Worm (Caenorhabditis elegans) whole organism, early embryonic: ENCODE data around the gene F28C10.3.
A peak's percentile ranks its signal among the peaks of the same experiment; 100 is the strongest.

Source experiments
- B0310.2 ChIP-seq: sonication (generic microtip); optimal IDR thresholded peaks from 2 replicates; lab custom pipeline; 2016; ENCODE audit warnings: mild to moderate bottlenecking, missing genetic modification characterization, missing compliant biosample characterization
- F13C5.2 ChIP-seq: sonication (generic microtip); optimal IDR thresholded peaks from 2 replicates; lab custom pipeline; 2017; ENCODE audit warnings: mild to moderate bottlenecking, missing genetic modification characterization, inconsistent platforms, missing compliant biosample characterization
- aly-1 ChIP-seq: sonication (generic microtip); optimal IDR thresholded peaks from 2 replicates; lab custom pipeline; 2016; ENCODE audit warnings: missing genetic modification characterization, missing compliant biosample characterization
- ama-1 ChIP-seq: fragments of 150-350 bp; optimal IDR thresholded peaks from 2 replicates; lab custom pipeline; 2014
- ceh-13 ChIP-seq: fragments of 200-800 bp; sonication (Bioruptor generic); optimal IDR thresholded peaks from 2 replicates; lab custom pipeline; 2018; ENCODE audit warnings: mild to moderate bottlenecking, missing genetic modification characterization, missing compliant biosample characterization
- ceh-36 ChIP-seq: sonication (generic microtip); optimal IDR thresholded peaks from 2 replicates; lab custom pipeline; 2016; ENCODE audit warnings: missing genetic modification characterization, inconsistent platforms, missing compliant biosample characterization
- ets-7 ChIP-seq: sonication (generic microtip); optimal IDR thresholded peaks from 2 replicates; lab custom pipeline; 2016; ENCODE audit warnings: missing genotype, missing genetic modification characterization, missing compliant biosample characterization
- flt-1 ChIP-seq: fragments of 200-800 bp; sonication (Bioruptor generic); IDR thresholded peaks from 2 replicates; pipeline ENCODE4 v1.3.6; 2022; ENCODE audit warnings: missing genetic modification characterization, missing compliant biosample characterization
- hmbx-1 ChIP-seq: sonication (generic microtip); optimal IDR thresholded peaks from 2 replicates; lab custom pipeline; 2016; ENCODE audit warnings: mild to moderate bottlenecking, missing genetic modification characterization, missing compliant biosample characterization
- hmg-4 ChIP-seq: fragments of 200-800 bp; sonication (Bioruptor generic); optimal IDR thresholded peaks from 2 replicates; lab custom pipeline; 2018; ENCODE audit warnings: mild to moderate bottlenecking, missing genetic modification characterization, missing compliant biosample characterization
- hnd-1 ChIP-seq: sonication (generic microtip); optimal IDR thresholded peaks from 2 replicates; lab custom pipeline; 2016; ENCODE audit warnings: missing genetic modification characterization, missing compliant biosample characterization
- pes-1 ChIP-seq: fragments of 200-800 bp; sonication (Bioruptor generic); IDR thresholded peaks from 2 replicates; pipeline ENCODE4 v1.3.6; 2022; ENCODE audit warnings: missing genetic modification reagents, missing genetic modification characterization, missing compliant biosample characterization
- scrt-1 ChIP-seq: fragments of 200-800 bp; sonication (Bioruptor generic); IDR thresholded peaks from 2 replicates; pipeline ENCODE4 v1.3.6; 2022; ENCODE audit warnings: missing genetic modification characterization, missing compliant biosample characterization
- sea-1 ChIP-seq: fragments of 200-800 bp; sonication (Bioruptor generic); conservative IDR thresholded peaks from 2 replicates; pipeline ENCODE4 v1.3.6; 2022; ENCODE audit warnings: missing genetic modification characterization, missing compliant biosample characterization
- tbx-11 ChIP-seq: fragments of 200-800 bp; sonication (Bioruptor generic); IDR thresholded peaks from 2 replicates; pipeline ENCODE4 v1.3.6; 2022; ENCODE audit warnings: missing genetic modification characterization, missing compliant biosample characterization
- tbx-37 ChIP-seq: fragments of 200-800 bp; sonication (Bioruptor generic); conservative IDR thresholded peaks from 2 replicates; pipeline ENCODE4 v1.3.6; 2022; ENCODE audit warnings: missing genetic modification reagents, missing genetic modification characterization, missing compliant biosample characterization
- tra-4 ChIP-seq: sonication (generic microtip); optimal IDR thresholded peaks from 2 replicates; lab custom pipeline; 2017; ENCODE audit warnings: missing genetic modification characterization, missing compliant biosample characterization

Gene F28C10.3

DNA sequence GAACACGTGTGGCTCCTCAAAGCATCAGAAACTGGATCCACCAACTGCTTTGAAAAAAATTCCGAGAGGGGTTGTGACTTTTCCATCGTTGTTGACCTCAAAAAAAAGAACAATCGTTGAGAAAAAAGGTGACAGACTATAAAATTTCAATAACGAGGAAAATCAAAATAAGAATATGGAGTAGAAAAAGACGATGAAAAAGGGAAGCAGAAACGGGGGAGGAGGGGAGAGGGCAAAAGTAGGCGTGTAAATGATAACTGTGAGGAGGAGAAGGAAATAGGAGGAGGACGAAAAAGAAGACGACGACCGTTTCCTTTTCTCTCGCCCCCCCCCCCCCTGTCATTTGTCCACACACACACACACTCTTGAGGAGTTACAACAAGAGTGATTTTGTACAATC lies 28.8 kb downstream of the F28C10.3 start, which contains the start of gene B0310.2:
Gene B0310.2 (minus strand): TSS at position 101 of the 400 bp plus-strand sequence.
- TF ChIP-seq ceh-13 (GFP tag; lab: Kevin White, UChicago): no peak
- no peak for TF ChIP-seq tra-4 (tag; lab: Kevin White, UChicago)
- TF ChIP-seq scrt-1 (GFP tag; lab: Robert Waterston, UW): no peak
- no peak for TF ChIP-seq B0310.2 (tag; lab: Kevin White, UChicago)
- TF ChIP-seq tbx-11 (GFP tag; lab: Robert Waterston, UW): no peak
- TF ChIP-seq tbx-37: no peak
- TF ChIP-seq hmg-4 (GFP tag; lab: Kevin White, UChicago): no peak
- no peak for TF ChIP-seq pes-1 (GFP tag; lab: Robert Waterston, UW)
- TF ChIP-seq ets-7 (tag; lab: Kevin White, UChicago): no peak
- TF ChIP-seq F13C5.2: no peak
- no peak for TF ChIP-seq hnd-1 (tag; lab: Kevin White, UChicago)
- no peak for TF ChIP-seq ama-1
- no peak for TF ChIP-seq ceh-36 (tag; lab: Kevin White, UChicago)
- TF ChIP-seq sea-1 (GFP tag; lab: Robert Waterston, UW): no peak
- TF ChIP-seq hmbx-1 (tag; lab: Kevin White, UChicago): no peak

DNA sequence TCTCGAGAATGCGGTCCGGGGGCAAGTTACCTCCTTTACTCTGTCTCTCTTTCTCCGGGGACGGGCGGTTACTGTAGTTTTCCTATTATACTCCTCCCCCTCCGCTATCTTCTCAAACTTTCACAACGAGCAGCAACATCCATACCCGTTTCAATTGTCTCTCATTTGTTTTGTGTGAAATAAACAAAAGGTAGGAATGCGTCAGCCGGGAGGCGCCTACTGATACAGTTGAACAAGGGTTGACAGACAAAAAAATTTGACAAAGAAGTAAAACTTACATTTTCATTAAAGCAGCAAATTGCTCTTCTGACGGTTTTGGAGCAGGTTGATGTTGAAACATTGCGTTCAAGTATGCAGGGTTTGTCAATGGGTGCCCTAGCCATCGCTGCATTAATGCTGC lies 30.6 kb downstream of the F28C10.3 start:
- TF ChIP-seq F13C5.2 (no peak), ceh-36 (tag; lab: Kevin White, UChicago) (no peak), ceh-13 (GFP tag; lab: Kevin White, UChicago) (no peak), tra-4 (tag; lab: Kevin White, UChicago) (no peak), pes-1 (GFP tag; lab: Robert Waterston, UW) (no peak), scrt-1 (GFP tag; lab: Robert Waterston, UW) (no peak), tbx-37 (no peak), aly-1 (tag; lab: Kevin White, UChicago) (no peak)

DNA sequence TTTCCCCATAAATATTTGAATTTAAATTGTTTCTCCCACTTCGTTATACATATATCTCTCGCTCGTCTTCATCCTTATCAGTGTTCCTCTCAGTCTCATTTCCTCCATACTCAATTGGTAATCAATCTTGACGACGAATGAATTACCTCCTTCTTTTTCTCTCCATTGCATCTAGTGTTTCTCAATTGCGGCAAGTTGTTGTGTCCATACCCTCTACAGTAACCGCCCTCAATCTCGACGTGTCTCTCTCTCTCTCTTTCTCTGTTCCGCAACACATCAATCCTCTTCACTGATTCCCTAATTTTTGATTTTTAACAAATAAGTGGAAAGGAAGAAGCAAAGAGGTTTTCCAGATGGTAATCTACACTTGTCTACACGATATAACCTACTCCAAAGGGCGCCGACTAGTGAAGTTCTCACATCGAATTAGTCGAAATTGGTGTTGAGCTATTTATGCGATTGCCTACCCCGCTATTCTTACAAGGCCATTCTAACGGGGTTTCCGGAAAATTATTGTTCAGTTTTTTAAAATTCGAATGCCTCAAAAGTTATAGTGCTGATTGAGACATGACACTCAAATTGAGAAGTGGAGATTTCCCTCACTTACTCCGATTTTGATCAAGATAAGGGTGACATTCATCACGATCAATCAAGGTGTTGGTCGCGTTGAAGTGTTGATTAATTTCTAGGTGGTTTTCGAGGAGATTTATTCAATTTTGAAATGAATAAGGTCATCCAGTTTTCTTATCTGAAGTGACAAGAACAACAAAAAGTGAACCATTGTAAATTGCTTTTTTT lies 31.4 kb downstream of the F28C10.3 start:
- TF ChIP-seq hmbx-1 (tag; lab: Kevin White, UChicago) (no peak), ceh-13 (GFP tag; lab: Kevin White, UChicago) (no peak), ets-7 (tag; lab: Kevin White, UChicago) (no peak), aly-1 (tag; lab: Kevin White, UChicago) (no peak), ceh-36 (tag; lab: Kevin White, UChicago) (no peak), hmg-4 (GFP tag; lab: Kevin White, UChicago) (no peak), ama-1 (no peak), tbx-11 (GFP tag; lab: Robert Waterston, UW) (no peak), tra-4 (tag; lab: Kevin White, UChicago) (no peak), hnd-1 (tag; lab: Kevin White, UChicago) (no peak), sea-1 (GFP tag; lab: Robert Waterston, UW) (no peak), B0310.2 (tag; lab: Kevin White, UChicago) (no peak), tbx-37 (no peak)

DNA sequence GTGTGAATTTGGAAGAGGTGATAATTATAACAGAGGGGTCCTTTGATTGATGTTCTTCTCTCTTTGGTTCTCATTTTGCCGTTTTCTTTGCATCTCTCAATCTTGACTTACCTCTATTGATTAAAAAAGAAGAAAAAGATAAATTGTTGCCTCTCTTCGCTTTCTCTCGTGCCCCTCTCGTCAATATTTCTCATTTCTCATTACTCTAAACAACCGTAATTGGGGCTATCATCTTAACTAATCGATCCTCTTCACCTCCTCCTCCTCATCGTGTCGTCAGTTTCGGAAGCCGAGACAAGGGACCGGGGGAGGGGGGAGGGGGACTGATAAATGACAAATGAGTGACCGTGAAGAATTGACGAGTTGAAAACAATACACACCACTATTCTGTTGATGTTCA lies 37.0 kb downstream of the F28C10.3 start:
- TF ChIP-seq ama-1: no peak

DNA sequence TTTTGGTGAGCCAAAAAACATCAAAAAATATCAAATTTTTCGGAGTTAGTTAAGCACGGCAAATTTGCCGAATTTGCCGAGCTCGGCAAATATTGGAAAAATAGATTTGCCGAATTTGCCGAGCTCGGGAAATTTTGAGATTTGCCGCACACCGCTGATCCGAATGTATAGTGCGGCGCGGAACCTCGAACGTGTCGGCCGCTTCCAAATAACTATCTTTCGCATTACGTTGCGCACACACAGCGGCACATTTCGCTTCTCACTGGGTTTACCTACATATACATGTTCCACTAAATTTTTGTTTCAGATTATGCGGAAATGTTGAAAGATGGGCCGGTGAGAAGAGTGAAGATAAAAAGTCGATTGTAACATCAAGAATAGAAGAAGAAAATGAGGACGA lies 38.8 kb downstream of the F28C10.3 start:
- TF ChIP-seq pes-1 (GFP tag; lab: Robert Waterston, UW): no peak
- no peak for TF ChIP-seq flt-1 (GFP tag; lab: Robert Waterston, UW)
- TF ChIP-seq sea-1 (GFP tag; lab: Robert Waterston, UW): no peak
- no peak for TF ChIP-seq hnd-1 (tag; lab: Kevin White, UChicago)
- no peak for TF ChIP-seq ceh-36 (tag; lab: Kevin White, UChicago)
- no peak for TF ChIP-seq tbx-11 (GFP tag; lab: Robert Waterston, UW)
- no peak for TF ChIP-seq hmbx-1 (tag; lab: Kevin White, UChicago)
- TF ChIP-seq scrt-1 (GFP tag; lab: Robert Waterston, UW): no peak
- TF ChIP-seq aly-1 (tag; lab: Kevin White, UChicago): no peak

DNA sequence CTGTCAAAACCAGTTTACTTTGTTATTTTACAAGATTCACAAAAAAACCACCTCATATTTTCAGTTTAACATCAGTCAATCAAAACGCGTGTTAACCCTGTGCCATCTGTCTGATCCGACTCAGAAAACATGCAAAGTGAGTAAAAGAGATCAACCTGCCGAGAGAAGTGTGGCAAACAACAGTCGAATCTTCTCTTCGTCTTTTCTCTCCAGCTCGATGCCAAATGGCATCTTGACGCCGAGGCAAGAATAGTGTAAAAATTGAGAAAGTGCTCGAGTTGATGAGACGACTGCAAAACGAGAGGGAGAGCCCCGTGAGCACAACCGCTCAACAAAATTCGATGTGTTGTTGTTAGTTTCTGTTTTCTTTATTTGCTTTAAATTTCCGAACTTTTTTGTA lies 42.7 kb downstream of the F28C10.3 start, which contains the start of gene B0310.1:
Gene B0310.1 (plus strand): TSS at position 310 of the 400 bp plus-strand sequence.
- TF ChIP-seq scrt-1 (GFP tag; lab: Robert Waterston, UW) (no peak), pes-1 (GFP tag; lab: Robert Waterston, UW) (no peak), hmg-4 (GFP tag; lab: Kevin White, UChicago) (no peak), B0310.2 (tag; lab: Kevin White, UChicago) (no peak), ama-1 (no peak), ceh-36 (tag; lab: Kevin White, UChicago) (no peak), sea-1 (GFP tag; lab: Robert Waterston, UW) (no peak), hmbx-1 (tag; lab: Kevin White, UChicago) (no peak), ets-7 (tag; lab: Kevin White, UChicago) (no peak), F13C5.2 (no peak), tbx-37 (no peak), flt-1 (GFP tag; lab: Robert Waterston, UW) (no peak), tbx-11 (GFP tag; lab: Robert Waterston, UW) (no peak), tra-4 (tag; lab: Kevin White, UChicago) (no peak), hnd-1 (tag; lab: Kevin White, UChicago) (no peak), ceh-13 (GFP tag; lab: Kevin White, UChicago) (no peak), aly-1 (tag; lab: Kevin White, UChicago) (no peak)

DNA sequence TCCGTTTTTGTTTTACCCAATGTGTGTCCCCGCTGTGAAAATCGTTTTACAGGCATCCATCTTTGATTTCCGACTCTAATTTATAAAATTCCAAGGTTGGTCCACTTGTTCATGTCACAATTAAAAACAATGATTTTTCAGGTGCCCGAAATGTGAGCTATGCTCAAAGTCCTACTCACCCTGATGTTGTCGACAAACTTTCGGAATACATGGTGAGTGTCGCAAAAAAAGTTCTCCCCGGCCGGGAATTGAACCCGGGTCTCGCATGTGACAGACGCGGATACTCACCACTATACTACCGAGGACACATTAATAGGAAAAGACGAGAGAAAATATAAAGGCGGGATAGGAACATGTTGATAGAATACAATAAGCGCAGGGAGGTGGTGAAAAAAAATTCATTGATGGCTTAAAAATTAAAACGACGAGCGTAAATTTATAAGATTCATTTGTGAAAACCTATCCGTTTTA lies 46.0 kb downstream of the F28C10.3 start, which contains the start of gene egl-17:
Gene egl-17 (plus strand): TSS at position 51 of the 471 bp plus-strand sequence.
- TF ChIP-seq sea-1 (GFP tag; lab: Robert Waterston, UW) (peak; percentile 95), tbx-11 (GFP tag; lab: Robert Waterston, UW) (peak; percentile 91), ceh-13 (GFP tag; lab: Kevin White, UChicago) (peak; percentile 86), tra-4 (tag; lab: Kevin White, UChicago) (peak; percentile 82), scrt-1 (GFP tag; lab: Robert Waterston, UW) (peak; percentile 96), ama-1 (no peak), ets-7 (tag; lab: Kevin White, UChicago) (peak; percentile 87), hmg-4 (GFP tag; lab: Kevin White, UChicago) (peak; percentile 96), aly-1 (tag; lab: Kevin White, UChicago) (peak; percentile 94), hmbx-1 (tag; lab: Kevin White, UChicago) (peak; percentile 82), B0310.2 (tag; lab: Kevin White, UChicago) (peak; percentile 99), tbx-37 (peak; percentile 95), hnd-1 (tag; lab: Kevin White, UChicago) (peak; percentile 90), flt-1 (GFP tag; lab: Robert Waterston, UW) (peak; percentile 91), pes-1 (GFP tag; lab: Robert Waterston, UW) (peak; percentile 96), ceh-36 (tag; lab: Kevin White, UChicago) (peak; percentile 92), F13C5.2 (peak; percentile 93)
